Worm (Caenorhabditis elegans) whole organism, midembryonic: Measurements from ENCODE around the gene srx-13.

ENCODE experiments used
- T22C8.4 ChIP-seq: fragments of 200-800 bp; sonication (Bioruptor generic); IDR thresholded peaks from 2 replicates; pipeline ENCODE4 v1.3.6; 2022; ENCODE audit warnings: missing genetic modification characterization, missing compliant biosample characterization
- cog-1 ChIP-seq: sonication (generic microtip); optimal IDR thresholded peaks from 2 replicates; lab custom pipeline; 2016; ENCODE audit warnings: missing genetic modification characterization, missing compliant biosample characterization
- flt-1 ChIP-seq: fragments of 200-800 bp; sonication (Bioruptor generic); IDR thresholded peaks from 2 replicates; pipeline ENCODE4 v1.3.6; 2022; ENCODE audit warnings: missing genetic modification characterization, missing compliant biosample characterization
- klf-2 ChIP-seq: fragments of 200-800 bp; sonication (Bioruptor generic); conservative IDR thresholded peaks from 2 replicates; pipeline ENCODE4 v1.3.6; 2022; ENCODE audit warnings: missing genetic modification reagents, missing genetic modification characterization, missing compliant biosample characterization
- med-1 ChIP-seq: sonication (generic microtip); optimal IDR thresholded peaks from 2 replicates; lab custom pipeline; 2017; ENCODE audit warnings: missing genetic modification characterization, mild to moderate bottlenecking, missing compliant biosample characterization, antibody characterized with exemption, missing genetic modification reagents; ENCODE audit not compliant: insufficient read depth
- ref-1 ChIP-seq: fragments of 200-800 bp; sonication (Bioruptor generic); conservative IDR thresholded peaks from 2 replicates; pipeline ENCODE4 v1.3.6; 2022; ENCODE audit warnings: missing genetic modification reagents, missing genetic modification characterization, missing compliant biosample characterization
- tab-1 ChIP-seq: fragments of 200-800 bp; sonication (Bioruptor generic); IDR thresholded peaks from 2 replicates; pipeline ENCODE4 v1.3.6; 2022; ENCODE audit warnings: missing genetic modification characterization, missing compliant biosample characterization
- ztf-23 ChIP-seq: fragments of 200-800 bp; sonication (Bioruptor generic); IDR thresholded peaks from 2 replicates; pipeline ENCODE4 v1.3.6; 2022; ENCODE audit warnings: missing genetic modification reagents, missing genetic modification characterization, missing compliant biosample characterization
- ztf-29 ChIP-seq: fragments of 200-800 bp; sonication (Bioruptor generic); IDR thresholded peaks from 2 replicates; pipeline ENCODE4 v1.3.6; 2022; ENCODE audit warnings: missing genetic modification reagents, missing genetic modification characterization, missing compliant biosample characterization

srx-13 gene

ce11 chrIV:1118566-1118965, at the start of gene srx-13:
srx-13 (minus strand) TSS chrIV:1118666.
- TF ChIP-seq tab-1 (GFP tag; lab: Robert Waterston, UW): no peak
- TF ChIP-seq ztf-23 (GFP tag; lab: Robert Waterston, UW): no peak
- TF ChIP-seq flt-1 (GFP tag; lab: Robert Waterston, UW): no peak
- no peak for TF ChIP-seq cog-1 (tag; lab: Kevin White, UChicago)
- no peak for TF ChIP-seq T22C8.4
- TF ChIP-seq klf-2 (GFP tag; lab: Robert Waterston, UW): no peak
- no peak for TF ChIP-seq ref-1
- TF ChIP-seq ztf-29 (GFP tag; lab: Robert Waterston, UW): no peak

DNA sequence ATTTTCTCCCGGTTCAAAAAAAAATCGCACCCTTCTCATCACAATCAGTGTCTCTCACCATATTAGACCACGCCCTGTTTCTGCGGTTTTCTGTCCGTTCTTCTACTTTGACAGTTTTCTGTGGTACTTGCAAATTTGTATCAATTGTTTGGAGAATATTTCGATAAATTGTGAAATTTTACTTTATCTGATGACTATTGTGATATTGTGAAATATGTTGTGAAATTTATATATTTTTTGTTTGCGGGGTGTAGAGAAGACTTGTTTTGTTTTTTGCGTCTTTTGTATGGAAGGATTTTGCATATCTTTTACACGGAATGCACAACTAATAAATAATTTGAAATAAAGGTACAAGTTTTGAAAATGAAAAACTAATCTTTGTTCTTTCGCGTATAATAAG, 48.9 kb upstream of the srx-13 start:
- TF ChIP-seq med-1 (GFP tag; lab: Kevin White, UChicago) (no peak), flt-1 (GFP tag; lab: Robert Waterston, UW) (no peak), T22C8.4 (no peak), cog-1 (tag; lab: Kevin White, UChicago) (no peak), ztf-29 (GFP tag; lab: Robert Waterston, UW) (no peak), tab-1 (GFP tag; lab: Robert Waterston, UW) (no peak), ztf-23 (GFP tag; lab: Robert Waterston, UW) (no peak), ref-1 (no peak), klf-2 (GFP tag; lab: Robert Waterston, UW) (no peak)

DNA sequence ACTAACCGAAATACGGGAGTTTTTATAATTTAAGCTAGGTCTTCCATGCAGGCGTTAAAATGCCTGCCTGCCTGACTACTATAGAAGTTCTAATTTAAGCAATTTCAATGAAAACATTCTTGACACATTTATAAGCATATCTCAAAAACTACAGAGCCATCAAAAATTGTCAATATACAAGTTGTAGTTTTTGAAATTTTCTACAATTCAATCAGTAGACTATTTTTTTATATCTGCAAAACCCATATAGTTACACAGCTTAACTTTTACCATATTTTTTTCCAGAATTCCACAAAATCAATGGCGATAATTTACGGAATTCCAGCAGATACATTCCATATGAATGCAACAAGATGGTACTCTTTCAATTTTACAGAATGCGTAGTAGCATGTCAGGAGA, 44.7 kb upstream of the srx-13 start, which contains the start of gene C50A2.7:
TSS of gene C50A2.7 (plus strand) at position 301 of the 400 bp plus-strand sequence.
- TF ChIP-seq ztf-29 (GFP tag; lab: Robert Waterston, UW): no peak
- TF ChIP-seq klf-2 (GFP tag; lab: Robert Waterston, UW): no peak
- TF ChIP-seq tab-1 (GFP tag; lab: Robert Waterston, UW): no peak
- no peak for TF ChIP-seq ztf-23 (GFP tag; lab: Robert Waterston, UW)
- no peak for TF ChIP-seq T22C8.4
- no peak for TF ChIP-seq cog-1 (tag; lab: Kevin White, UChicago)
- TF ChIP-seq flt-1 (GFP tag; lab: Robert Waterston, UW): no peak
- no peak for TF ChIP-seq ref-1
- no peak for TF ChIP-seq med-1 (GFP tag; lab: Kevin White, UChicago)

ce11 chrIV:1160386-1160785, 41.9 kb upstream of the srx-13 start, which contains the start of gene ets-8:
ets-8 (minus strand) TSS chrIV:1160486.
- TF ChIP-seq med-1 (GFP tag; lab: Kevin White, UChicago) (no peak), ztf-29 (GFP tag; lab: Robert Waterston, UW) (no peak), ref-1 (no peak), klf-2 (GFP tag; lab: Robert Waterston, UW) (no peak), flt-1 (GFP tag; lab: Robert Waterston, UW) (no peak), cog-1 (tag; lab: Kevin White, UChicago) (no peak), ztf-23 (GFP tag; lab: Robert Waterston, UW) (no peak), T22C8.4 (no peak), tab-1 (GFP tag; lab: Robert Waterston, UW) (no peak)

ce11 chrIV:1157928-1158327, 39.5 kb upstream of the srx-13 start, which contains the start of gene C50A2.3:
C50A2.3 (minus strand) TSS chrIV:1158028.
- TF ChIP-seq med-1 (GFP tag; lab: Kevin White, UChicago) (no peak), klf-2 (GFP tag; lab: Robert Waterston, UW) (no peak), ztf-29 (GFP tag; lab: Robert Waterston, UW) (no peak), cog-1 (tag; lab: Kevin White, UChicago) (no peak), tab-1 (GFP tag; lab: Robert Waterston, UW) (no peak), ztf-23 (GFP tag; lab: Robert Waterston, UW) (no peak), T22C8.4 (no peak), ref-1 (no peak), flt-1 (GFP tag; lab: Robert Waterston, UW) (no peak)

DNA sequence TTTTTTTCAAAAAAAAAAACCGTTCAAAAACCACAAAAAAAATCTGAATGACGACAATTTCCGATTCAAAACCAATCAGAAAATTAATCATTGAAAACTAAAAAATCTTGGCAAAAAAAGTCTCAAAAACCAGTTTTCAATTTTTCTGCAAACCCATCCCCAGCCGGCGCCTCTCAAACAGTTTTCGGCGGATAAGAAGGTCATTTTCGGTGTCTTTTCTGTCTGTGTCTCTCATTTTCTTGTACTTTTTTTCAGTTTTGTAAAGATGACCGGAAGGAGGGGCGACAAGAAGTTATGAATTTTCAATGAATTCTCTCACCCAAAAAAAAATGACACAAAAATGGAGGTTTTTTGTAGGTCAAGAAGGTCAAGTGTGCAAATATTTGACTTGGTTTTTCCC, 36.7 kb upstream of the srx-13 start:
- TF ChIP-seq T22C8.4 (no peak), ztf-23 (GFP tag; lab: Robert Waterston, UW) (no peak), klf-2 (GFP tag; lab: Robert Waterston, UW) (no peak), flt-1 (GFP tag; lab: Robert Waterston, UW) (no peak), cog-1 (tag; lab: Kevin White, UChicago) (no peak), ref-1 (no peak), tab-1 (GFP tag; lab: Robert Waterston, UW) (no peak), ztf-29 (GFP tag; lab: Robert Waterston, UW) (no peak), med-1 (GFP tag; lab: Kevin White, UChicago) (no peak)

DNA sequence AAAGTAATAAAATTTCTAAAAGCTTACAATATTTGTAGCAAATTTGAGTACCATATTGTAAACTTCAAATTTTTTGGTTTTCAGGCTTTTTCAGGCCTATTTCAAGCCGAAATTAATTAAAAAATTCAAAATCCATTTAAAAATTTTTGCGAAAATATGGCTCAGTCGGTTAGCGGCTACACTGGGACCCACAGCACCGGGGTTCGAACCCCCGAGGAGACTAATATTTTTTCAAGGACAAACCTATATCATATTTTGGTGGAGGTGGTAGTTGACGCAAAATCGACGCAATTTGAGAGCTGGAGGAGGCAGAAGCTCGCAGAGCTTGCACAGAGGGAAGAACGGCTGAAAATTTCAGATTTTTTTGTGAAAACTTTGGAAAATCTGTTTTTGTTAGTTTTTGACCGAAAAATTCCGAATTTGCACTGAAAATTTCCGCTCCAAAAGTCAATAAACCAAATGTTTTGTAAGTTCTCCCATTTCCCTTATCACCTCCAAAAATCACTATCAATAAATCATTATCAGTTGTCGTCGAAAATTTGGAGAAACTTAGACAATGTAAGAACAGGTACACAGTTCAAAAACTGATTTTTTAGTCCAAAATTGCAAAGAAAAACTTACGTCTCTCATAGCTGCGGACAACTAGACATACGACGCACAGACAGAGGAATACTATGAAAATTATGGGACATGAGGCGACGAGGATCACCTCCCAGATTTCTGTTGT, 30.1 kb upstream of the srx-13 start:
- TF ChIP-seq T22C8.4 (no peak), ztf-29 (GFP tag; lab: Robert Waterston, UW) (no peak), med-1 (GFP tag; lab: Kevin White, UChicago) (no peak), ref-1 (no peak), cog-1 (tag; lab: Kevin White, UChicago) (no peak)

DNA sequence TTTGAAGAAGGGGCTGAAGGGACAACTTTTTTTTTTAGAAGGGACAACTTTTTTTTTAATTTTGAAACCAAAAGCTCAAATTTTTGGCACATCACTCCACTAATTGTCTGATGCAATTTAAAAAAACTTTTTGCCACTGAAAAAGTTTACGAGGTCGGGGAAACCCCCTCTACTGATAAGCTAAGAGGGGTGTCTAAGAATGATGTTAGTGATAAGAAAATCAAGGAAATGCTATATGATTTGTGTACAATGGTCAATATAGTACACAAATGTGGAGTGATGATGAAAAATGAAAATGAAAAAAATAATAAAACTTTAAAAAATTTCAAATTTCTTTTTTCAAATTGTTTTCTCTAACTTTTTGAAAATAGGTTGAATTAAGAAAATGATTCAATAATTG, 29.1 kb upstream of the srx-13 start:
- no peak for TF ChIP-seq klf-2 (GFP tag; lab: Robert Waterston, UW)
- TF ChIP-seq tab-1 (GFP tag; lab: Robert Waterston, UW): no peak
- no peak for TF ChIP-seq ztf-29 (GFP tag; lab: Robert Waterston, UW)
- TF ChIP-seq cog-1 (tag; lab: Kevin White, UChicago): no peak
- no peak for TF ChIP-seq flt-1 (GFP tag; lab: Robert Waterston, UW)
- TF ChIP-seq T22C8.4: no peak
- no peak for TF ChIP-seq ref-1
- no peak for TF ChIP-seq ztf-23 (GFP tag; lab: Robert Waterston, UW)
- no peak for TF ChIP-seq med-1 (GFP tag; lab: Kevin White, UChicago)

ce11 chrIV:1136658-1137057, 18.2 kb upstream of the srx-13 start, which contains the start of gene C44B12.6:
C44B12.6 (minus strand) TSS chrIV:1136758.
- TF ChIP-seq ztf-23 (GFP tag; lab: Robert Waterston, UW) (no peak), flt-1 (GFP tag; lab: Robert Waterston, UW) (no peak), tab-1 (GFP tag; lab: Robert Waterston, UW) (no peak), ref-1 (no peak), klf-2 (GFP tag; lab: Robert Waterston, UW) (no peak), ztf-29 (GFP tag; lab: Robert Waterston, UW) (no peak), cog-1 (tag; lab: Kevin White, UChicago) (no peak), med-1 (GFP tag; lab: Kevin White, UChicago) (no peak), T22C8.4 (no peak)
